Fruit fly (Drosophila melanogaster): ENCODE results near the gene t-cup.

t-cup gene

DNA sequence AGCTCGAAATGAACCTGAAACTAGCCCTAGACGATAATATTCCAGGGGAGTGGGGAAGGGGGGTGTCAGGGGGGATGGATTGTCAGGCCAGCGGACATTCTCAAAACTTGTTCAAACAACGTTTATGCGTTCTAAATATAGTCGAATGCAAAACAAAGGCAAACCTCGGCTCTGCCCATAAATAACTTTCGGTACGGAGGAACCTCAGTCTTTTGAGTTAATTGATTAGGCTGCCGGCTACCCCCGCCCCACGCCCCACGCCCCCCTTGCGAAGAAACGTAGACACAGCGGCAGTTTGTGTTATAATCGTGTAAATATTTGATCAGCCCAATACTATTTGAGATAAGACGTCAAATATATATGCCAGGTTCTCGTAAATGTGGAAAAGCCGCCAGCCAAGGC lies 38.5 kb upstream of the t-cup start (continued):
- TF ChIP-seq Dip2 (GFP tag; IDR thresholded peaks at IDR 0.05) (no peak), Ptx1 (GFP tag; IDR thresholded peaks at IDR 0.05) (peak; percentile 43), Taf1 (GFP tag; IDR thresholded peaks at IDR 0.05) (no peak), Sry-β (GFP tag; optimal IDR thresholded peaks at IDR 0.05) (peak; percentile 43), CG11247 (GFP tag; IDR thresholded peaks at IDR 0.05) (peak; percentile 35; the same call in 1 of the 2 replicates), jigr1 (GFP tag; IDR thresholded peaks at IDR 0.05) (no peak), ci (GFP tag; IDR thresholded peaks at IDR 0.05) (peak; percentile 70; the same call in 2 of the 3 replicates), sim (GFP tag; IDR thresholded peaks at IDR 0.05) (no peak), CG7271 (tag; optimal IDR thresholded peaks at IDR 0.05) (no peak), ttk (GFP tag; IDR thresholded peaks at IDR 0.05) (no peak), CG5953 (GFP tag; IDR thresholded peaks at IDR 0.05) (peak; percentile 63), CG2202 (tag; optimal IDR thresholded peaks at IDR 0.05) (peak; percentile 65), CG4617 (GFP tag; optimal IDR thresholded peaks at IDR 0.05; ENCODE audit: borderline replicate concordance) (no peak), CG7556 (GFP tag; optimal IDR thresholded peaks at IDR 0.05) (peak; percentile 53), CG7372 (GFP tag; IDR thresholded peaks at IDR 0.05) (peak; percentile 44; the same call in 1 of the 2 replicates), CG3281 (GFP tag; optimal IDR thresholded peaks at IDR 0.05) (peak; percentile 81), odd (GFP tag; optimal IDR thresholded peaks at IDR 0.05) (peak; percentile 82), CG4282 (GFP tag; optimal IDR thresholded peaks at IDR 0.05) (no peak), CG7839 (tag; optimal IDR thresholded peaks at IDR 0.05) (peak; percentile 47), Atf6 (GFP tag; IDR thresholded peaks at IDR 0.05) (peak; percentile 79), E2f1 (GFP tag; IDR thresholded peaks at IDR 0.05) (no peak), B-H1 (GFP tag; IDR thresholded peaks at IDR 0.05) (no peak), Lhr (GFP tag; optimal IDR thresholded peaks at IDR 0.05) (no peak), CG13287 (GFP tag; IDR thresholded peaks at IDR 0.05; ENCODE audit: partially characterized antibody) (peak; percentile 7; the same call in 1 of the 2 replicates), HmgD (GFP tag; optimal IDR thresholded peaks at IDR 0.05) (no peak), pum (GFP tag; optimal IDR thresholded peaks at IDR 0.05) (no peak), Gug (GFP tag; IDR thresholded peaks at IDR 0.05) (peak; percentile 42; the same call in 1 of the 4 replicates), dati (GFP tag; IDR thresholded peaks at IDR 0.05) (0 out of 2 replicates have a peak, but pooled peaks have one; percentile 5), hkb (optimal IDR thresholded peaks at IDR 0.05) (no peak), hkb (GFP tag; IDR thresholded peaks at IDR 0.05) (peak; percentile 70), fu2 (GFP tag; optimal IDR thresholded peaks at IDR 0.05) (no peak), CG4707 (GFP tag; optimal IDR thresholded peaks at IDR 0.05) (peak; percentile 72), CG1603 (tag; optimal IDR thresholded peaks at IDR 0.05) (peak; percentile 52), CG17361 (GFP tag; IDR thresholded peaks at IDR 0.05) (peak; percentile 13; the same call in 1 of the 3 replicates), CG18262 (tag; optimal IDR thresholded peaks at IDR 0.05) (peak; percentile 50), Hey (tag; optimal IDR thresholded peaks at IDR 0.05) (peak; percentile 77), Elba2 (GFP tag; optimal IDR thresholded peaks at IDR 0.05) (no peak), Spps (tag; optimal IDR thresholded peaks at IDR 0.05) (peak; percentile 30), ab (GFP tag; optimal IDR thresholded peaks at IDR 0.05) (no peak), CG2120 (GFP tag; optimal IDR thresholded peaks at IDR 0.05) (peak; percentile 74), CG18619 (GFP tag; optimal IDR thresholded peaks at IDR 0.05) (peak; percentile 52), Tbp (GFP tag; optimal IDR thresholded peaks at IDR 0.05) (no peak), Fer2 (tag; optimal IDR thresholded peaks at IDR 0.05) (peak; percentile 20), CG17359 (tag; optimal IDR thresholded peaks at IDR 0.05) (peak; percentile 56), Abd-B (GFP tag; optimal IDR thresholded peaks at IDR 0.05) (no peak), dysf (GFP tag; IDR thresholded peaks at IDR 0.05) (peak; percentile 54; the same call in 2 of the 3 replicates), CrebB (tag; optimal IDR thresholded peaks at IDR 0.05) (peak; percentile 79), Dref (GFP tag; IDR thresholded peaks at IDR 0.05) (no peak), Dbx (GFP tag; IDR thresholded peaks at IDR 0.05) (peak; percentile 56; the same call in 1 of the 3 replicates), kay (GFP tag; optimal IDR thresholded peaks at IDR 0.05) (peak; percentile 44), CG18764 (GFP tag; optimal IDR thresholded peaks at IDR 0.05) (no peak), onecut (GFP tag; IDR thresholded peaks at IDR 0.05) (peak; percentile 64)
